Worm (Caenorhabditis elegans) whole organism, L2 larva: ENCODE data around the gene F58H1.5.
A peak's percentile ranks its signal among the peaks of the same experiment; 100 is the strongest.

Experiments
- C34F6.9 ChIP-seq: fragments of 150-350 bp; optimal IDR thresholded peaks from 2 replicates; lab custom pipeline; 2014; ENCODE audit warnings: missing biosample characterization, missing genetic modification characterization
- R02D3.7 ChIP-seq: fragments of 150-350 bp; optimal IDR thresholded peaks from 2 replicates; lab custom pipeline; 2014; ENCODE audit warnings: missing biosample characterization, missing genetic modification characterization
- Y55F3AM.14 ChIP-seq: fragments of 200-800 bp; sonication (Bioruptor generic); optimal IDR thresholded peaks from 2 replicates; lab custom pipeline; 2018; ENCODE audit warnings: mild to moderate bottlenecking, missing genetic modification characterization, missing compliant biosample characterization
- ZK546.5 ChIP-seq: sonication (generic microtip); optimal IDR thresholded peaks from 2 replicates; lab custom pipeline; 2017; ENCODE audit warnings: missing biosample characterization, missing genetic modification characterization
- alr-1 ChIP-seq: fragments of 150-350 bp; optimal IDR thresholded peaks from 2 replicates; lab custom pipeline; 2014; ENCODE audit warnings: missing biosample characterization, missing genetic modification characterization
- aly-2 ChIP-seq: fragments of 150-350 bp; optimal IDR thresholded peaks from 2 replicates; lab custom pipeline; 2014; ENCODE audit warnings: missing biosample characterization, missing genetic modification characterization
- ama-1 ChIP-seq: fragments of 150-350 bp; optimal IDR thresholded peaks from 2 replicates; lab custom pipeline; 2018; ENCODE audit warnings: inconsistent platforms
- blmp-1 ChIP-seq: sonication (generic microtip); optimal IDR thresholded peaks from 2 replicates; lab custom pipeline; 2017; ENCODE audit warnings: missing genetic modification characterization, mild to moderate bottlenecking, missing compliant biosample characterization, antibody characterized with exemption, moderate library complexity; ENCODE audit not compliant: insufficient read depth
- ceh-16 ChIP-seq: fragments of 150-350 bp; optimal IDR thresholded peaks from 2 replicates; lab custom pipeline; 2014; ENCODE audit warnings: missing biosample characterization, missing genetic modification characterization
- ceh-82 ChIP-seq: fragments of 150-350 bp; optimal IDR thresholded peaks from 2 replicates; lab custom pipeline; 2014; ENCODE audit warnings: missing biosample characterization, missing genetic modification characterization
- crh-2 ChIP-seq: sonication (generic microtip); optimal IDR thresholded peaks from 2 replicates; lab custom pipeline; 2017; ENCODE audit warnings: missing biosample characterization, missing genetic modification characterization
- egl-27 ChIP-seq: sonication (generic microtip); optimal IDR thresholded peaks from 3 replicates; lab custom pipeline; 2017; ENCODE audit warnings: missing biosample characterization, missing genetic modification reagents, missing genetic modification characterization
- elt-1 ChIP-seq: fragments of 150-350 bp; optimal IDR thresholded peaks from 2 replicates; lab custom pipeline; 2014; ENCODE audit warnings: missing biosample characterization, missing genetic modification characterization
- elt-3 ChIP-seq: sonication (generic microtip); optimal IDR thresholded peaks from 2 replicates; lab custom pipeline; 2017; ENCODE audit warnings: missing biosample characterization, missing genetic modification characterization
- fos-1 ChIP-seq: fragments of 150-350 bp; optimal IDR thresholded peaks from 2 replicates; lab custom pipeline; 2014; ENCODE audit warnings: missing biosample characterization, missing genetic modification characterization
- gmeb-1 ChIP-seq: fragments of 150-350 bp; optimal IDR thresholded peaks from 2 replicates; lab custom pipeline; 2014; ENCODE audit warnings: missing biosample characterization, missing genetic modification characterization
- lin-39 ChIP-seq: fragments of 150-350 bp; optimal IDR thresholded peaks from 2 replicates; lab custom pipeline; 2014; ENCODE audit warnings: missing biosample characterization, missing genetic modification reagents, missing genetic modification characterization
- lsy-2 ChIP-seq, 2 experiments: fragments of 150-350 bp in 1 of 2; sonication (generic microtip) in 1 of 2; optimal IDR thresholded peaks; 2 replicates each; lab custom pipeline; 2014 to 2017; ENCODE audit warnings: missing biosample characterization in 2 of 2, missing genetic modification characterization in 2 of 2
- mab-5 ChIP-seq: fragments of 150-350 bp; optimal IDR thresholded peaks from 2 replicates; lab custom pipeline; 2014; ENCODE audit warnings: missing biosample characterization, missing genetic modification characterization
- mbf-1 ChIP-seq: sonication (generic microtip); optimal IDR thresholded peaks from 2 replicates; lab custom pipeline; 2017; ENCODE audit warnings: missing biosample characterization, missing genetic modification characterization
- mdl-1 ChIP-seq, 2 experiments: fragments of 150-350 bp in 1 of 2; sonication (generic microtip) in 1 of 2; optimal IDR thresholded peaks; 2 replicates each; lab custom pipeline; 2017; ENCODE audit warnings: missing biosample characterization in 2 of 2, missing genetic modification characterization in 2 of 2
- nhr-10 ChIP-seq: sonication (generic microtip); optimal IDR thresholded peaks from 2 replicates; lab custom pipeline; 2017; ENCODE audit warnings: missing biosample characterization, missing genetic modification characterization
- nhr-11 ChIP-seq: fragments of 150-350 bp; optimal IDR thresholded peaks from 2 replicates; lab custom pipeline; 2014; ENCODE audit warnings: missing biosample characterization, missing genetic modification characterization
- nhr-129 ChIP-seq: fragments of 150-350 bp; optimal IDR thresholded peaks from 2 replicates; lab custom pipeline; 2014; ENCODE audit warnings: missing biosample characterization, missing genetic modification characterization
- nhr-23 ChIP-seq: fragments of 150-350 bp; optimal IDR thresholded peaks from 2 replicates; lab custom pipeline; 2014; ENCODE audit warnings: missing biosample characterization, missing genetic modification reagents, missing genetic modification characterization
- nhr-237 ChIP-seq: fragments of 150-350 bp; optimal IDR thresholded peaks from 2 replicates; lab custom pipeline; 2014; ENCODE audit warnings: missing biosample characterization, missing genetic modification characterization
- nhr-25 ChIP-seq: fragments of 150-350 bp; sonication (generic microtip); optimal IDR thresholded peaks from 3 replicates; lab custom pipeline; 2014; ENCODE audit warnings: missing biosample characterization, missing genetic modification characterization
- nhr-6 ChIP-seq: fragments of 150-350 bp; optimal IDR thresholded peaks from 2 replicates; lab custom pipeline; 2014; ENCODE audit warnings: missing biosample characterization, missing genetic modification characterization
- nhr-77 ChIP-seq: fragments of 150-350 bp; optimal IDR thresholded peaks from 2 replicates; lab custom pipeline; 2014; ENCODE audit warnings: missing biosample characterization, missing genetic modification characterization
- peb-1 ChIP-seq: fragments of 150-350 bp; optimal IDR thresholded peaks from 2 replicates; lab custom pipeline; 2014; ENCODE audit warnings: missing biosample characterization, missing genetic modification characterization
- sem-4 ChIP-seq: fragments of 150-350 bp; optimal IDR thresholded peaks from 2 replicates; lab custom pipeline; 2014; ENCODE audit warnings: missing biosample characterization, missing genetic modification reagents, missing genetic modification characterization
- skn-1 ChIP-seq: sonication (generic microtip); optimal IDR thresholded peaks from 2 replicates; lab custom pipeline; 2017; ENCODE audit warnings: missing biosample characterization, missing genetic modification characterization
- sma-3 ChIP-seq: sonication (generic microtip); optimal IDR thresholded peaks from 2 replicates; lab custom pipeline; 2016; ENCODE audit warnings: missing genetic modification reagents, missing genetic modification characterization, missing compliant biosample characterization
- sma-9 ChIP-seq, 2 experiments: fragments of 150-350 bp in 1 of 2; sonication (generic microtip) in 1 of 2; optimal IDR thresholded peaks; 2 replicates each; lab custom pipeline; 2014 to 2016; ENCODE audit warnings: missing genetic modification characterization in 2 of 2, mild to moderate bottlenecking in 1 of 2, missing biosample characterization in 1 of 2, missing compliant biosample characterization in 1 of 2, missing genetic modification reagents in 1 of 2, moderate library complexity in 1 of 2
- snpc-4 ChIP-seq: fragments of 150-350 bp; optimal IDR thresholded peaks from 2 replicates; lab custom pipeline; 2014; ENCODE audit warnings: missing biosample characterization, missing genetic modification characterization
- unc-39 ChIP-seq: fragments of 150-350 bp; optimal IDR thresholded peaks from 2 replicates; lab custom pipeline; 2014; ENCODE audit warnings: missing biosample characterization, missing genetic modification characterization
- ztf-1 ChIP-seq: fragments of 200-800 bp; sonication (Bioruptor generic); conservative IDR thresholded peaks from 2 replicates; pipeline ENCODE4 v1.3.6; 2022; ENCODE audit warnings: missing genetic modification characterization, missing compliant biosample characterization
- ztf-11 ChIP-seq: sonication (generic microtip); optimal IDR thresholded peaks from 2 replicates; lab custom pipeline; 2017; ENCODE audit warnings: missing biosample characterization, missing genetic modification characterization
- ztf-4 ChIP-seq: fragments of 150-350 bp; optimal IDR thresholded peaks from 2 replicates; lab custom pipeline; 2014; ENCODE audit warnings: missing biosample characterization, missing genetic modification characterization

The F58H1.5 gene

DNA sequence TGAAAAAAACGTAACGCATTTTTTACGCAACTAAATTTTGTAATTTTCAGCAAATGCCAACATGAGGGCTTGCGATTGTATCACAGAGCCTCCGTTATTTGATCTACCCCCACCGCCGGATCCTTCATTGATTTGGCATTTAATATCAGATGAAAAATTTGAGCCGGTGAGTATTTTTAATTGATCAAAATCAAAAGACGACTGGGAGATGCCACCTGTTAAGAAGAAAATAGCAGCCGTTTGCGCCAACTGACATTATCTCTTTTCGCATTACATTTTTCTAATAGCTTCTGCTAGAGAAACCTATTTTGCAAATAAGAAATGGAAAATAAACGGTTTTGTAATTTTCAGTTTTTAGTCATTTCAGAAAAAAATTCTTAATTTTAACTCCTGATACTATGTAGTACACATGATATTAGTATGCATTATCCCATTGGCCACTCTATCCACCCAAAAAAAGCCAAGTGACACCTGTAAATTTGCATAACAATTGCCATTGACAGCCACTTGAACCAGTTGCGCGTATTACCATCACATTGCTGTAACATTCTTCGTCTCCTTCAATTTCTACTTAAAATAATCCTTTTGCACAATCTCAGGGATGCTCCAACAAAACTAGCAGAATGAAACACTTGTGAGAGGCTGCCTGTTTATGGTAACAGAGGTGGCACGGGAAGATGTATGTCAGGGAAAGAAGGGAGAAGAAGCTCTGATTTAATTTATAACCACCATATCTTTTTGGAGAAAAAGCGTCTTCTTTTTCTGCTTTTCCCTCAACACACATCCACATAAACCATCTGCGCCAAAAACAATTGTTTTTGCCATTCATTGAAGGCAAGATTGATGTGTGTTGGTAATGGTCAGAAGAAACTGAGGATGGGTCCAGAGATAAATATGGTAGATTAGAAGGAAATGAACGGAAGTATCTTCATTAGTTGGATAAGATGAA lies at the start of gene F58H1.5:
Gene F58H1.5 (plus strand): TSS at position 51 of the 949 bp plus-strand sequence.
- TF ChIP-seq mab-5 (peak; percentile 72), nhr-237 (tag; lab: Kevin White, UChicago) (no peak)

- TF ChIP-seq sma-9 (GFP tag; optimal IDR thresholded peaks at IDR 0.05; lab: Kevin White, UChicago) (no peak), sma-9 (tag; optimal IDR thresholded peaks at IDR 0.05; lab: Kevin White, UChicago) (no peak), fos-1 (tag; lab: Kevin White, UChicago) (no peak), gmeb-1 (tag; lab: Kevin White, UChicago) (no peak), ama-1 (lab: Kevin White, UChicago) (no peak), Y55F3AM.14 (GFP tag; lab: Kevin White, UChicago) (no peak), ztf-4 (no peak), nhr-10 (tag; lab: Kevin White, UChicago) (no peak), ceh-82 (tag; lab: Kevin White, UChicago) (no peak), nhr-237 (tag; lab: Kevin White, UChicago) (no peak), C34F6.9 (tag; lab: Kevin White, UChicago) (no peak), unc-39 (tag; lab: Kevin White, UChicago) (no peak), elt-3 (tag; lab: Kevin White, UChicago) (no peak)
These were observed 44.9 kb upstream of the F58H1.5 start for ce11 chrV:11913283-11913682.

- TF ChIP-seq Y55F3AM.14 (GFP tag; lab: Kevin White, UChicago) (no peak), C34F6.9 (tag; lab: Kevin White, UChicago) (no peak), peb-1 (tag; lab: Kevin White, UChicago) (no peak), nhr-129 (tag; lab: Kevin White, UChicago) (no peak), skn-1 (tag; lab: Kevin White, UChicago) (no peak), sma-3 (GFP tag; lab: Kevin White, UChicago) (no peak), aly-2 (tag; lab: Kevin White, UChicago) (no peak), ztf-4 (no peak), ZK546.5 (no peak), ztf-11 (tag; lab: Kevin White, UChicago) (no peak), snpc-4 (tag; lab: Kevin White, UChicago) (no peak), lin-39 (tag; lab: Kevin White, UChicago) (no peak), egl-27 (no peak), elt-1 (tag; lab: Kevin White, UChicago) (no peak), elt-3 (tag; lab: Kevin White, UChicago) (no peak), nhr-77 (tag; lab: Kevin White, UChicago) (no peak)
These were observed 41.0 kb upstream of the F58H1.5 start, which contains the start of gene R31.2 for ce11 chrV:11917186-11917585. Gene R31.2, plus strand, starts transcription at chrV:11917573.

DNA sequence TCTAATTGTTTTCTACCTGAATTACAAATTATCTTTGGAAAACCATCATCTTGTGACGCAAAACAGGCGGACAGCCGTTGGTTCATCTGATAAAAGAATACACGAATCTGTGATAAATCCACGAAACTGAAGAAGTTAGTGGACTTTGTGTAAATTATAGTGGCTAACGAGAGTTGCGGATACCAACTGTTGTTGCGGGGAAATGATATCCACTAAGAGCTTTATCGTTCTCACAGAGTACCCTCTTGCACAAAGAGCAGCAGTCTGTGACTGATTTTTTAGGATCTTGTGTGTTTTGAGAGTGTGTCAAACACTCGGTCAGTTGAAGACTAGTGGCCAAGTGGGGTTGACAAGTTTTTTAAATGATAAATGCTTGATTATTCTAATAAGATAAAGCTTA lies 38.6 kb upstream of the F58H1.5 start:
- no peak for TF ChIP-seq peb-1 (tag; lab: Kevin White, UChicago)
- TF ChIP-seq ceh-16 (tag; lab: Kevin White, UChicago) = no peak
- no peak for TF ChIP-seq ztf-1 (GFP tag; lab: Robert Waterston, UW)
- TF ChIP-seq mdl-1 (tag; optimal IDR thresholded peaks at IDR 0.05; lab: Kevin White, UChicago) = no peak
- TF ChIP-seq nhr-129 (tag; lab: Kevin White, UChicago) = peak; percentile 11

- TF ChIP-seq blmp-1 = no peak
- TF ChIP-seq nhr-77 (tag; lab: Kevin White, UChicago) = no peak
- no peak for TF ChIP-seq alr-1 (tag; lab: Kevin White, UChicago)
- no peak for TF ChIP-seq aly-2 (tag; lab: Kevin White, UChicago)
- TF ChIP-seq Y55F3AM.14 (GFP tag; lab: Kevin White, UChicago) = peak; percentile 25
- no peak for TF ChIP-seq mbf-1 (tag; lab: Kevin White, UChicago)
- TF ChIP-seq ztf-4 = no peak
- TF ChIP-seq gmeb-1 (tag; lab: Kevin White, UChicago) = no peak
- no peak for TF ChIP-seq ama-1 (lab: Kevin White, UChicago)
- no peak for TF ChIP-seq nhr-23 (tag; lab: Kevin White, UChicago)
- TF ChIP-seq nhr-6 (tag; lab: Kevin White, UChicago) = no peak
- no peak for TF ChIP-seq ztf-11 (tag; lab: Kevin White, UChicago)
- TF ChIP-seq egl-27 = no peak
- TF ChIP-seq crh-2 = peak; percentile 27
- no peak for TF ChIP-seq nhr-237 (tag; lab: Kevin White, UChicago)
- TF ChIP-seq elt-3 (tag; lab: Kevin White, UChicago) = no peak
- no peak for TF ChIP-seq unc-39 (tag; lab: Kevin White, UChicago)
- TF ChIP-seq lin-39 (tag; lab: Kevin White, UChicago) = no peak
- no peak for TF ChIP-seq mdl-1 (tag; optimal IDR thresholded peaks at IDR 0.05; lab: Kevin White, UChicago)
- peak; percentile 68 for TF ChIP-seq nhr-129 (tag; lab: Kevin White, UChicago)
- TF ChIP-seq ceh-82 (tag; lab: Kevin White, UChicago) = no peak
- TF ChIP-seq ceh-16 (tag; lab: Kevin White, UChicago) = no peak
- TF ChIP-seq skn-1 (tag; lab: Kevin White, UChicago) = no peak
- TF ChIP-seq R02D3.7 (tag; lab: Kevin White, UChicago) = no peak
- peak; percentile 29 for TF ChIP-seq sem-4 (tag; lab: Kevin White, UChicago)
- peak; percentile 33 for TF ChIP-seq nhr-25 (tag; lab: Kevin White, UChicago)
- peak in 1 of 2 experiments; percentile 41 for TF ChIP-seq lsy-2 (tag; optimal IDR thresholded peaks at IDR 0.05; lab: Kevin White, UChicago)
- no peak for TF ChIP-seq nhr-11 (tag; lab: Kevin White, UChicago)
- TF ChIP-seq mab-5 = no peak
- no peak for TF ChIP-seq nhr-10 (tag; lab: Kevin White, UChicago)
These were observed 37.0 kb upstream of the F58H1.5 start for ce11 chrV:11921229-11921628.
